Worm (Caenorhabditis elegans) whole organism, late embryonic: ENCODE results near the gene E04F6.6.

ENCODE experiments used
- C08G9.2 ChIP-seq: sonication (generic microtip); optimal IDR thresholded peaks from 2 replicates; lab custom pipeline; 2016; ENCODE audit warnings: mild to moderate bottlenecking, missing genetic modification characterization, moderate library complexity, missing compliant biosample characterization
- F13H6.1 ChIP-seq: sonication (generic microtip); optimal IDR thresholded peaks from 2 replicates; lab custom pipeline; 2016; ENCODE audit warnings: missing genetic modification characterization, missing compliant biosample characterization
- K09A11.1 ChIP-seq: sonication (generic microtip); optimal IDR thresholded peaks from 2 replicates; lab custom pipeline; 2017; ENCODE audit warnings: antibody characterized with exemption, mild to moderate bottlenecking, missing genetic modification characterization, missing compliant biosample characterization; ENCODE audit not compliant: insufficient read depth
- T23F11.4 ChIP-seq: fragments of 200-800 bp; sonication (Bioruptor generic); optimal IDR thresholded peaks from 2 replicates; lab custom pipeline; 2018; ENCODE audit warnings: mild to moderate bottlenecking, missing genetic modification characterization, missing compliant biosample characterization
- ahr-1 ChIP-seq: sonication (generic microtip); optimal IDR thresholded peaks from 2 replicates; lab custom pipeline; 2016; ENCODE audit warnings: missing genetic modification characterization, missing compliant biosample characterization
- ama-1 ChIP-seq: fragments of 150-350 bp; optimal IDR thresholded peaks from 2 replicates; lab custom pipeline; 2014
- ceh-14 ChIP-seq: sonication (generic microtip); optimal IDR thresholded peaks from 2 replicates; lab custom pipeline; 2016; ENCODE audit warnings: missing genotype, missing genetic modification characterization, missing compliant biosample characterization
- ceh-2 ChIP-seq: sonication (generic microtip); optimal IDR thresholded peaks from 2 replicates; lab custom pipeline; 2016; ENCODE audit warnings: missing genotype, missing genetic modification characterization, missing compliant biosample characterization
- ceh-22 ChIP-seq: sonication (generic microtip); optimal IDR thresholded peaks from 2 replicates; lab custom pipeline; 2017; ENCODE audit warnings: missing biosample characterization, missing genetic modification characterization
- ceh-34 ChIP-seq: sonication (generic microtip); optimal IDR thresholded peaks from 2 replicates; lab custom pipeline; 2016; ENCODE audit warnings: mild to moderate bottlenecking, missing genetic modification characterization, missing compliant biosample characterization
- ceh-6 ChIP-seq: fragments of 200-800 bp; sonication (Bioruptor generic); optimal IDR thresholded peaks from 2 replicates; lab custom pipeline; 2018; ENCODE audit warnings: mild to moderate bottlenecking, missing genetic modification characterization, missing compliant biosample characterization
- ceh-9 ChIP-seq: sonication (generic microtip); optimal IDR thresholded peaks from 2 replicates; lab custom pipeline; 2016; ENCODE audit warnings: mild to moderate bottlenecking, missing genetic modification characterization, inconsistent platforms, missing compliant biosample characterization
- che-1 ChIP-seq: sonication (generic microtip); optimal IDR thresholded peaks from 2 replicates; lab custom pipeline; 2016; ENCODE audit warnings: mild to moderate bottlenecking, missing genetic modification characterization, missing compliant biosample characterization
- dmd-4 ChIP-seq: sonication (generic microtip); optimal IDR thresholded peaks from 2 replicates; lab custom pipeline; 2016; ENCODE audit warnings: borderline replicate concordance, missing genetic modification characterization, missing compliant biosample characterization
- eyg-1 ChIP-seq: sonication (generic microtip); optimal IDR thresholded peaks from 2 replicates; lab custom pipeline; 2016; ENCODE audit warnings: missing genotype, missing genetic modification characterization, missing compliant biosample characterization
- fax-1 ChIP-seq: sonication (generic microtip); optimal IDR thresholded peaks from 2 replicates; lab custom pipeline; 2016; ENCODE audit warnings: missing genotype, missing genetic modification characterization, missing compliant biosample characterization
- hlh-13 ChIP-seq: fragments of 200-800 bp; sonication (Bioruptor generic); optimal IDR thresholded peaks from 2 replicates; lab custom pipeline; 2018; ENCODE audit warnings: mild to moderate bottlenecking, missing genetic modification characterization, missing compliant biosample characterization
- hlh-15 ChIP-seq: sonication (generic microtip); optimal IDR thresholded peaks from 2 replicates; lab custom pipeline; 2016; ENCODE audit warnings: missing genetic modification characterization, missing compliant biosample characterization
- hlh-30 ChIP-seq: sonication (generic microtip); optimal IDR thresholded peaks from 2 replicates; lab custom pipeline; 2017; ENCODE audit warnings: antibody characterized with exemption, missing genetic modification characterization, missing compliant biosample characterization; ENCODE audit not compliant: insufficient read depth
- hlh-6 ChIP-seq: sonication (generic microtip); optimal IDR thresholded peaks from 2 replicates; lab custom pipeline; 2016; ENCODE audit warnings: missing genotype, missing genetic modification characterization, missing compliant biosample characterization
- lin-11 ChIP-seq: fragments of 200-800 bp; sonication (Bioruptor generic); optimal IDR thresholded peaks from 2 replicates; lab custom pipeline; 2018; ENCODE audit warnings: mild to moderate bottlenecking, missing genetic modification characterization, missing compliant biosample characterization
- madf-2 ChIP-seq: sonication (generic microtip); optimal IDR thresholded peaks from 2 replicates; lab custom pipeline; 2017; ENCODE audit warnings: missing genetic modification characterization, missing compliant biosample characterization
- npax-4 ChIP-seq: sonication (generic microtip); optimal IDR thresholded peaks from 2 replicates; lab custom pipeline; 2016; ENCODE audit warnings: missing genetic modification characterization, missing compliant biosample characterization
- pat-9 ChIP-seq: fragments of 200-800 bp; sonication (Bioruptor generic); optimal IDR thresholded peaks from 2 replicates; lab custom pipeline; 2018; ENCODE audit warnings: mild to moderate bottlenecking, missing genetic modification characterization, moderate library complexity, missing compliant biosample characterization
- pha-2 ChIP-seq: sonication (generic microtip); optimal IDR thresholded peaks from 2 replicates; lab custom pipeline; 2017; ENCODE audit warnings: mild to moderate bottlenecking, missing genetic modification characterization, missing compliant biosample characterization
- pha-4 ChIP-seq: fragments of 150-350 bp; optimal IDR thresholded peaks from 2 replicates; lab custom pipeline; 2018; ENCODE audit warnings: missing biosample characterization, missing genetic modification reagents, missing genetic modification characterization
- rnt-1 ChIP-seq: sonication (generic microtip); optimal IDR thresholded peaks from 2 replicates; lab custom pipeline; 2016; ENCODE audit warnings: missing genetic modification characterization, missing compliant biosample characterization
- sdc-2 ChIP-seq: sonication (generic microtip); optimal IDR thresholded peaks from 2 replicates; lab custom pipeline; 2016; ENCODE audit warnings: missing genotype, missing genetic modification characterization, missing compliant biosample characterization
- sox-4 ChIP-seq: sonication (generic microtip); optimal IDR thresholded peaks from 2 replicates; lab custom pipeline; 2017; ENCODE audit warnings: mild to moderate bottlenecking, missing genetic modification characterization, inconsistent platforms, missing compliant biosample characterization
- syd-9 ChIP-seq: sonication (generic microtip); optimal IDR thresholded peaks from 2 replicates; lab custom pipeline; 2016; ENCODE audit warnings: mild to moderate bottlenecking, missing genetic modification characterization, moderate library complexity, missing compliant biosample characterization
- ttx-3 ChIP-seq: sonication (generic microtip); optimal IDR thresholded peaks from 2 replicates; lab custom pipeline; 2016; ENCODE audit warnings: missing genetic modification reagents, missing genetic modification characterization, missing compliant biosample characterization
- unc-55 ChIP-seq: sonication (generic microtip); optimal IDR thresholded peaks from 2 replicates; lab custom pipeline; 2017; ENCODE audit warnings: missing biosample characterization, missing genetic modification reagents, missing genetic modification characterization
- zip-5 ChIP-seq: sonication (generic microtip); optimal IDR thresholded peaks from 2 replicates; lab custom pipeline; 2016; ENCODE audit warnings: missing genetic modification characterization, missing compliant biosample characterization
- ztf-16 ChIP-seq: sonication (generic microtip); optimal IDR thresholded peaks from 2 replicates; lab custom pipeline; 2017; ENCODE audit warnings: missing genetic modification characterization, missing compliant biosample characterization

Gene E04F6.6

ce11 chrII:7217047-7217446, 17.7 kb upstream of the E04F6.6 start, which contains the start of gene E04F6.10:
TSS of gene E04F6.10 (minus strand) at chrII:7217147.
- TF ChIP-seq ama-1 (lab: Kevin White, UChicago) (no peak), ceh-2 (tag; lab: Kevin White, UChicago) (no peak), C08G9.2 (no peak), hlh-15 (tag; lab: Kevin White, UChicago) (no peak), zip-5 (tag; lab: Kevin White, UChicago) (no peak), dmd-4 (tag; lab: Kevin White, UChicago) (no peak), unc-55 (no peak), syd-9 (tag; lab: Kevin White, UChicago) (no peak), hlh-30 (tag; lab: Kevin White, UChicago) (no peak), ceh-14 (tag; lab: Kevin White, UChicago) (no peak), ahr-1 (tag; lab: Kevin White, UChicago) (no peak), fax-1 (no peak), che-1 (tag; lab: Kevin White, UChicago) (no peak)

- TF ChIP-seq pat-9 (tag; lab: Kevin White, UChicago): no peak
- TF ChIP-seq sox-4 (tag; lab: Kevin White, UChicago): no peak
- no peak for TF ChIP-seq pha-4 (tag; lab: Kevin White, UChicago)
- TF ChIP-seq rnt-1 (tag; lab: Kevin White, UChicago): no peak
- TF ChIP-seq ztf-16 (tag; lab: Kevin White, UChicago): no peak
- TF ChIP-seq T23F11.4: no peak
- TF ChIP-seq lin-11: no peak
- no peak for TF ChIP-seq pha-2 (tag; lab: Kevin White, UChicago)
- TF ChIP-seq, all 69 proteins: peak for 0
Observed at ce11 chrII:7212059-7212458, 12.7 kb upstream of the E04F6.6 start, which contains the start of gene E04F6.9. TSS of gene E04F6.9 (minus strand) at chrII:7212159.

ce11 chrII:7211280-7211679, 11.9 kb upstream of the E04F6.6 start, which contains the start of gene E04F6.8:
TSS of gene E04F6.8 (minus strand) at chrII:7211380.
- no peak for TF ChIP-seq hlh-30 (tag; lab: Kevin White, UChicago)
- no peak for TF ChIP-seq pat-9 (tag; lab: Kevin White, UChicago)
- no peak for TF ChIP-seq eyg-1 (tag; lab: Kevin White, UChicago)
- no peak for TF ChIP-seq sdc-2 (tag; lab: Kevin White, UChicago)
- TF ChIP-seq F13H6.1: no peak
- TF ChIP-seq syd-9 (tag; lab: Kevin White, UChicago): no peak

ce11 chrII:7210187-7210586, 10.8 kb upstream of the E04F6.6 start, which contains the start of gene E04F6.15:
TSS of gene E04F6.15 (minus strand) at chrII:7210287.
- TF ChIP-seq hlh-15 (tag; lab: Kevin White, UChicago) (no peak), dmd-4 (tag; lab: Kevin White, UChicago) (no peak), che-1 (tag; lab: Kevin White, UChicago) (no peak), ceh-34 (tag; lab: Kevin White, UChicago) (no peak), ceh-9 (tag; lab: Kevin White, UChicago) (no peak)

ce11 chrII:7208184-7208583, 8.8 kb upstream of the E04F6.6 start, which contains the start of gene dhs-7:
TSS of gene dhs-7 (minus strand) at chrII:7208460.
- TF ChIP-seq K09A11.1 (tag; lab: Kevin White, UChicago) (no peak), npax-4 (tag; lab: Kevin White, UChicago) (no peak), sdc-2 (tag; lab: Kevin White, UChicago) (no peak), lin-11 (no peak), ttx-3 (tag; lab: Kevin White, UChicago) (no peak), ceh-22 (no peak), zip-5 (tag; lab: Kevin White, UChicago) (no peak), pha-2 (tag; lab: Kevin White, UChicago) (no peak), ceh-34 (tag; lab: Kevin White, UChicago) (no peak), ceh-9 (tag; lab: Kevin White, UChicago) (no peak), hlh-6 (tag; lab: Kevin White, UChicago) (no peak), hlh-13 (GFP tag; lab: Kevin White, UChicago) (no peak), fax-1 (no peak), madf-2 (tag; lab: Kevin White, UChicago) (no peak), ceh-6 (no peak), dmd-4 (tag; lab: Kevin White, UChicago) (no peak)
